Fruit fly (Drosophila melanogaster): ENCODE data around the gene TwdlZ.
A peak's percentile ranks its signal among the peaks of the same experiment; 100 is the strongest.

- TF ChIP-seq CG5204 (GFP tag; optimal IDR thresholded peaks at IDR 0.05) (peak; percentile 40), Crg-1 (GFP tag; optimal IDR thresholded peaks at IDR 0.05) (no peak), ovo (GFP tag; optimal IDR thresholded peaks at IDR 0.05) (no peak), CG14711 (tag; optimal IDR thresholded peaks at IDR 0.05) (peak; percentile 56)
Observed at dm6 chrX:16750712-16751578, 13.0 kb downstream of the TwdlZ start.
